Worm (Caenorhabditis elegans) whole organism, young adult: Measurements from ENCODE around the gene ndua-7.

Source experiments
- B0019.2 ChIP-seq: fragments of 200-800 bp; sonication (Bioruptor generic); conservative IDR thresholded peaks from 2 replicates; pipeline ENCODE4 v1.3.6; 2022; ENCODE audit warnings: missing genetic modification reagents, missing genetic modification characterization, missing compliant biosample characterization
- B0261.1 ChIP-seq: sonication (generic microtip); optimal IDR thresholded peaks from 2 replicates; lab custom pipeline; 2016; ENCODE audit warnings: mild to moderate bottlenecking, missing genetic modification characterization, moderate library complexity, missing compliant biosample characterization
- B0336.3 ChIP-seq: fragments of 200-800 bp; sonication (Bioruptor generic); IDR thresholded peaks from 2 replicates; pipeline ENCODE4 v1.3.6; 2022; ENCODE audit warnings: missing genetic modification characterization, missing compliant biosample characterization
- C17E4.6 ChIP-seq: fragments of 200-800 bp; sonication (Bioruptor generic); IDR thresholded peaks from 2 replicates; pipeline ENCODE4 v1.3.6; 2022; ENCODE audit warnings: missing genetic modification reagents, missing genetic modification characterization, missing compliant biosample characterization
- D2030.7 ChIP-seq: fragments of 200-800 bp; sonication (Bioruptor generic); IDR thresholded peaks from 2 replicates; pipeline ENCODE4 v1.3.6; 2022; ENCODE audit warnings: missing genetic modification reagents, missing genetic modification characterization, missing compliant biosample characterization
- F10E7.11 ChIP-seq: sonication (generic microtip); optimal IDR thresholded peaks from 2 replicates; lab custom pipeline; 2017; ENCODE audit warnings: mild to moderate bottlenecking, missing genetic modification characterization, moderate library complexity, missing compliant biosample characterization
- F22D6.2 ChIP-seq: sonication (generic microtip); optimal IDR thresholded peaks from 2 replicates; lab custom pipeline; 2016; ENCODE audit warnings: mild to moderate bottlenecking, missing genetic modification characterization, missing compliant biosample characterization
- F33H1.4 ChIP-seq: fragments of 200-800 bp; sonication (Bioruptor generic); IDR thresholded peaks from 2 replicates; pipeline ENCODE4 v1.3.6; 2022; ENCODE audit warnings: missing genetic modification reagents, missing genetic modification characterization, missing compliant biosample characterization
- F55B11.4 ChIP-seq: sonication (generic microtip); optimal IDR thresholded peaks from 2 replicates; lab custom pipeline; 2016; ENCODE audit warnings: missing compliant biosample characterization, missing genetic modification characterization, borderline replicate concordance; ENCODE audit not compliant: insufficient read depth
- K11D2.4 ChIP-seq: fragments of 200-800 bp; sonication (Bioruptor generic); IDR thresholded peaks from 2 replicates; pipeline ENCODE4 v1.3.6; 2022; ENCODE audit warnings: missing genetic modification reagents, missing genetic modification characterization, missing compliant biosample characterization
- T07F8.4 ChIP-seq: sonication (generic microtip); optimal IDR thresholded peaks from 2 replicates; lab custom pipeline; 2016; ENCODE audit warnings: mild to moderate bottlenecking, missing genetic modification characterization, moderate library complexity, missing compliant biosample characterization
- Y53F4B.3 ChIP-seq: fragments of 200-800 bp; sonication (Bioruptor generic); IDR thresholded peaks from 2 replicates; pipeline ENCODE4 v1.3.6; 2022; ENCODE audit warnings: missing genetic modification reagents, missing genetic modification characterization, missing compliant biosample characterization
- Y53G8AR.9 ChIP-seq: fragments of 200-800 bp; sonication (Bioruptor generic); conservative IDR thresholded peaks from 2 replicates; pipeline ENCODE4 v1.3.6; 2022; ENCODE audit warnings: missing genetic modification reagents, missing genetic modification characterization, missing compliant biosample characterization
- Y56A3A.18 ChIP-seq: fragments of 200-800 bp; sonication (Bioruptor generic); IDR thresholded peaks from 2 replicates; pipeline ENCODE4 v1.3.6; 2022; ENCODE audit warnings: missing genetic modification reagents, missing genetic modification characterization, missing compliant biosample characterization
- Y95B8A.8 ChIP-seq: fragments of 200-800 bp; sonication (Bioruptor generic); IDR thresholded peaks from 2 replicates; pipeline ENCODE4 v1.3.6; 2022; ENCODE audit warnings: missing genetic modification reagents, missing genetic modification characterization, missing compliant biosample characterization
- ZK185.1 ChIP-seq: sonication (generic microtip); optimal IDR thresholded peaks from 2 replicates; lab custom pipeline; 2016; ENCODE audit warnings: mild to moderate bottlenecking, missing genetic modification characterization, missing compliant biosample characterization; ENCODE audit not compliant: poor library complexity, severe bottlenecking
- akir-1 ChIP-seq: fragments of 200-800 bp; sonication (Bioruptor generic); optimal IDR thresholded peaks from 2 replicates; lab custom pipeline; 2018; ENCODE audit warnings: mild to moderate bottlenecking, missing genetic modification characterization, moderate library complexity, missing compliant biosample characterization
- ama-1 ChIP-seq, 3 experiments: fragments of 150-350 bp in 1 of 3; sonication (generic microtip) in 2 of 3; optimal IDR thresholded peaks; 2 replicates each; lab custom pipeline; 2014 to 2018; ENCODE audit warnings: missing biosample characterization in 2 of 3, missing genetic modification characterization in 2 of 3, missing genetic modification reagents in 2 of 3
- aptf-3 ChIP-seq: fragments of 200-800 bp; sonication (Bioruptor generic); IDR thresholded peaks from 2 replicates; pipeline ENCODE4 v1.3.6; 2022; ENCODE audit warnings: missing genetic modification characterization, missing compliant biosample characterization
- atf-7 ChIP-seq: sonication (generic microtip); optimal IDR thresholded peaks from 2 replicates; lab custom pipeline; 2017; ENCODE audit warnings: mild to moderate bottlenecking, missing genetic modification characterization, missing compliant biosample characterization
- attf-5 ChIP-seq: fragments of 200-800 bp; sonication (Bioruptor generic); optimal IDR thresholded peaks from 2 replicates; lab custom pipeline; 2018; ENCODE audit warnings: mild to moderate bottlenecking, missing genetic modification characterization, missing compliant biosample characterization
- attf-6 ChIP-seq: fragments of 200-800 bp; sonication (Bioruptor generic); IDR thresholded peaks from 2 replicates; pipeline ENCODE4 v1.3.6; 2022; ENCODE audit warnings: missing genetic modification reagents, missing genetic modification characterization, missing compliant biosample characterization
- cebp-1 ChIP-seq, 2 experiments: fragments of 200-800 bp in 1 of 2; sonication (Bioruptor generic) in 1 of 2; sonication (generic microtip) in 1 of 2; IDR thresholded peaks in 1 of 2; optimal IDR thresholded peaks in 1 of 2; 2 replicates each; pipeline versions ENCODE4 v1.3.6 to Lab custom; 2017 to 2022; ENCODE audit warnings: missing compliant biosample characterization in 2 of 2, missing genetic modification characterization in 2 of 2, mild to moderate bottlenecking in 1 of 2, missing genetic modification reagents in 1 of 2, moderate library complexity in 1 of 2
- ceh-27 ChIP-seq: fragments of 200-800 bp; sonication (Bioruptor generic); optimal IDR thresholded peaks from 2 replicates; lab custom pipeline; 2018; ENCODE audit warnings: mild to moderate bottlenecking, missing genetic modification characterization, moderate library complexity, missing compliant biosample characterization
- ceh-40 ChIP-seq: fragments of 200-800 bp; sonication (Bioruptor generic); IDR thresholded peaks from 2 replicates; pipeline ENCODE4 v1.3.6; 2022; ENCODE audit warnings: missing genetic modification characterization, missing compliant biosample characterization
- ceh-79 ChIP-seq: sonication (generic microtip); optimal IDR thresholded peaks from 2 replicates; lab custom pipeline; 2017; ENCODE audit warnings: mild to moderate bottlenecking, missing genetic modification characterization, missing compliant biosample characterization
- ceh-91 ChIP-seq: fragments of 200-800 bp; sonication (Bioruptor generic); IDR thresholded peaks from 2 replicates; pipeline ENCODE4 v1.3.6; 2022; ENCODE audit warnings: missing genetic modification reagents, missing genetic modification characterization, missing compliant biosample characterization
- dox-1 ChIP-seq: fragments of 200-800 bp; sonication (Bioruptor generic); IDR thresholded peaks from 2 replicates; pipeline ENCODE4 v1.3.6; 2022; ENCODE audit warnings: missing genetic modification reagents, missing genetic modification characterization, missing compliant biosample characterization
- egl-18 ChIP-seq: fragments of 200-800 bp; sonication (Bioruptor generic); IDR thresholded peaks from 2 replicates; pipeline ENCODE4 v1.3.6; 2022; ENCODE audit warnings: missing genetic modification reagents, missing genetic modification characterization, missing compliant biosample characterization
- egl-44 ChIP-seq: fragments of 200-800 bp; sonication (Bioruptor generic); IDR thresholded peaks from 2 replicates; pipeline ENCODE4 v1.3.6; 2022; ENCODE audit warnings: missing genetic modification reagents, missing genetic modification characterization, missing compliant biosample characterization
- ets-4 ChIP-seq: fragments of 200-800 bp; sonication (Bioruptor generic); optimal IDR thresholded peaks from 2 replicates; lab custom pipeline; 2018; ENCODE audit warnings: mild to moderate bottlenecking, missing genetic modification characterization, missing compliant biosample characterization
- him-1 ChIP-seq: sonication (generic microtip); optimal IDR thresholded peaks from 2 replicates; lab custom pipeline; 2016; ENCODE audit warnings: missing genotype, missing genetic modification reagents, missing genetic modification characterization, missing compliant biosample characterization
- hmg-20 ChIP-seq: fragments of 200-800 bp; sonication (Bioruptor generic); IDR thresholded peaks from 2 replicates; pipeline ENCODE4 v1.3.6; 2022; ENCODE audit warnings: missing genetic modification reagents, missing genetic modification characterization, missing compliant biosample characterization
- lag-1 ChIP-seq: fragments of 200-800 bp; sonication (Bioruptor generic); IDR thresholded peaks from 2 replicates; pipeline ENCODE4 v1.3.6; 2022; ENCODE audit warnings: missing genetic modification reagents, missing genetic modification characterization, missing compliant biosample characterization
- lin-35 ChIP-seq, 3 experiments: fragments of 150-350 bp in 2 of 3; sonication (generic microtip) in 1 of 3; optimal IDR thresholded peaks; 2 replicates each; lab custom pipeline; 2014 to 2018; ENCODE audit warnings: missing biosample characterization in 3 of 3, missing genetic modification characterization in 3 of 3, missing genetic modification reagents in 3 of 3
- madf-3 ChIP-seq: fragments of 200-800 bp; sonication (Bioruptor generic); IDR thresholded peaks from 2 replicates; pipeline ENCODE4 v1.3.6; 2022; ENCODE audit warnings: missing genetic modification reagents, missing genetic modification characterization, missing compliant biosample characterization
- nfya-1 ChIP-seq: sonication (generic microtip); optimal IDR thresholded peaks from 2 replicates; lab custom pipeline; 2017; ENCODE audit warnings: antibody characterized with exemption, missing compliant biosample characterization, missing genetic modification characterization, borderline replicate concordance; ENCODE audit not compliant: insufficient read depth
- nhr-80 ChIP-seq: sonication (generic microtip); optimal IDR thresholded peaks from 2 replicates; lab custom pipeline; 2016; ENCODE audit warnings: missing genetic modification characterization, missing compliant biosample characterization
- rcor-1 ChIP-seq: fragments of 200-800 bp; sonication (Bioruptor generic); IDR thresholded peaks from 2 replicates; pipeline ENCODE4 v1.3.6; 2022; ENCODE audit warnings: missing genetic modification reagents, missing genetic modification characterization, missing compliant biosample characterization
- rec-8 ChIP-seq, 2 experiments: sonication (generic microtip); optimal IDR thresholded peaks; 2 replicates each; lab custom pipeline; 2016; ENCODE audit warnings: mild to moderate bottlenecking in 2 of 2, missing genetic modification characterization in 2 of 2, missing genetic modification reagents in 2 of 2, missing genotype in 2 of 2, missing biosample characterization in 1 of 2, missing compliant biosample characterization in 1 of 2, moderate library complexity in 1 of 2
- snpc-4 ChIP-seq, 5 experiments: fragments of 150-350 bp in 1 of 5; sonication (generic microtip) in 4 of 5; optimal IDR thresholded peaks; 2 replicates each; lab custom pipeline; 2014 to 2018; ENCODE audit warnings: missing genetic modification characterization in 5 of 5, missing biosample characterization in 3 of 5, antibody characterized with exemption in 2 of 5, mild to moderate bottlenecking in 2 of 5, missing compliant biosample characterization in 2 of 5, missing genotype in 2 of 5, moderate library complexity in 2 of 5, missing genetic modification reagents in 1 of 5
- somi-1 ChIP-seq: fragments of 200-800 bp; sonication (Bioruptor generic); optimal IDR thresholded peaks from 2 replicates; lab custom pipeline; 2018; ENCODE audit warnings: mild to moderate bottlenecking, missing genetic modification characterization, missing compliant biosample characterization
- zim-3 ChIP-seq: sonication (generic microtip); optimal IDR thresholded peaks from 2 replicates; lab custom pipeline; 2017; ENCODE audit warnings: mild to moderate bottlenecking, missing genetic modification characterization, moderate library complexity, missing compliant biosample characterization
- ztf-26 ChIP-seq: sonication (generic microtip); optimal IDR thresholded peaks from 2 replicates; lab custom pipeline; 2017; ENCODE audit warnings: missing genetic modification characterization, missing compliant biosample characterization
- ztf-3 ChIP-seq: fragments of 200-800 bp; sonication (Bioruptor generic); optimal IDR thresholded peaks from 2 replicates; lab custom pipeline; 2018; ENCODE audit warnings: mild to moderate bottlenecking, missing genetic modification characterization, missing compliant biosample characterization
- ztf-6 ChIP-seq: fragments of 200-800 bp; sonication (Bioruptor generic); IDR thresholded peaks from 2 replicates; pipeline ENCODE4 v1.3.6; 2022; ENCODE audit warnings: missing genetic modification reagents, missing genetic modification characterization, missing compliant biosample characterization

Gene ndua-7

DNA sequence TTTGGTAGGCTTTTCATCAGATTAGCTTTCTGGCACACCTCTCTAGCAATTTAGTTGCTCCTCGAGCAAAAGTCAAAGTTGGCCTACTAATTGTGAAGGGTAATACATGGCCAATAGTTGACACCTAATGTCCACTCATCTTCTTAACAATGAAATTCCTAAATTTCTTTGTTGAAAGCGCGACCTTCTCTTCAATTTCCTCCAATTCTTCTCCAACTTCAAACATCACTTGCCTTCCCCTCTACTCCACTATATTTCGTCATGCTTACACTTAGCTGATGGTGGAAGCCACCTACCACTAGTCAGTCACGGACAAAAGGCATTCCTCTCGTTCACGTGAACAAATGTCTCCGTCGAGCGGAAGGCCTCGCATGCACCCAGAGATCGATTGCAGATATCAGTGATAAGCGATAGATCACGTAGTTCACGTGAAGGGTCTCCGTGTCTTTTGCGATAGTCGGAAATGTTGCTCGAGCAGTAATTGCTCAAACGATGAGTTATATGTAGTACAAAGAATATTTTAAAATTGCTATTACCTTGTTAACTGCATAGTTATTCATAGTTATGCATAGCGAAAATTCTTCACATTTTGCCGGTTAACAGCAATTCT is 25.3 kb downstream of the ndua-7 start, which contains the start of gene E01G4.3 (continued):
- TF ChIP-seq ama-1 (optimal IDR thresholded peaks at IDR 0.05; lab: Kevin White, UChicago) (no peak), ama-1 (GFP tag; optimal IDR thresholded peaks at IDR 0.05; lab: Kevin White, UChicago) (no peak), B0336.3 (GFP tag; lab: Robert Waterston, UW) (peak; percentile 54; the same call in 1 of the 2 replicates), Y56A3A.18 (GFP tag; lab: Robert Waterston, UW) (0 out of 2 replicates have a peak, but pooled peaks have one; percentile 35), hmg-20 (no peak), K11D2.4 (no peak), somi-1 (GFP tag; lab: Kevin White, UChicago) (peak; percentile 45), F22D6.2 (no peak), ztf-6 (GFP tag; lab: Robert Waterston, UW) (no peak), zim-3 (tag; lab: Kevin White, UChicago) (no peak), rec-8 (tag; optimal IDR thresholded peaks at IDR 0.05; lab: Kevin White, UChicago) (no peak), cebp-1 (GFP tag; IDR thresholded peaks at IDR 0.05; lab: Robert Waterston, UW) (peak; percentile 45; the same call in 1 of the 2 replicates), cebp-1 (tag; optimal IDR thresholded peaks at IDR 0.05; lab: Kevin White, UChicago) (peak; percentile 80), ztf-3 (no peak), F10E7.11 (tag; lab: Kevin White, UChicago) (no peak), ceh-27 (GFP tag; lab: Kevin White, UChicago) (no peak), T07F8.4 (no peak), ceh-91 (GFP tag; lab: Robert Waterston, UW) (no peak), F33H1.4 (no peak), egl-44 (GFP tag; lab: Robert Waterston, UW) (0 out of 2 replicates have a peak, but pooled peaks have one; percentile 11), ztf-26 (peak; percentile 56), F55B11.4 (tag; lab: Kevin White, UChicago) (no peak), akir-1 (GFP tag; lab: Kevin White, UChicago) (no peak), Y53G8AR.9 (GFP tag; lab: Robert Waterston, UW) (no peak; the same call in 1 of the 2 replicates), Y95B8A.8 (no peak), rcor-1 (no peak), lag-1 (GFP tag; lab: Robert Waterston, UW) (no peak), attf-5 (GFP tag; lab: Kevin White, UChicago) (peak; percentile 11), ceh-40 (GFP tag; lab: Robert Waterston, UW) (no peak), B0261.1 (tag; lab: Kevin White, UChicago) (no peak), aptf-3 (GFP tag; lab: Robert Waterston, UW) (no peak), C17E4.6 (GFP tag; lab: Robert Waterston, UW) (no peak), ceh-79 (no peak), madf-3 (GFP tag; lab: Robert Waterston, UW) (no peak), nfya-1 (tag; lab: Kevin White, UChicago) (no peak), snpc-4 (GFP tag; optimal IDR thresholded peaks at IDR 0.05; lab: Kevin White, UChicago) (no peak), snpc-4 (tag; optimal IDR thresholded peaks at IDR 0.05; lab: Kevin White, UChicago) (peak in 1 of 4 experiments; percentile 3), Y53F4B.3 (GFP tag; lab: Robert Waterston, UW) (no peak), him-1 (tag; lab: Kevin White, UChicago) (no peak), atf-7 (tag; lab: Kevin White, UChicago) (peak; percentile 67), egl-18 (no peak), D2030.7 (GFP tag; lab: Robert Waterston, UW) (no peak), dox-1 (GFP tag; lab: Robert Waterston, UW) (no peak), attf-6 (GFP tag; lab: Robert Waterston, UW) (no peak), nhr-80 (tag; lab: Kevin White, UChicago) (peak; percentile 59), B0019.2 (GFP tag; lab: Robert Waterston, UW) (no peak), ets-4 (GFP tag; lab: Kevin White, UChicago) (peak; percentile 27), ZK185.1 (no peak), lin-35 (GFP tag; optimal IDR thresholded peaks at IDR 0.05; lab: Kevin White, UChicago) (no peak)
